Fruit fly (Drosophila melanogaster) whole organism, adult: ENCODE results near the gene Mpp6.
A peak's percentile ranks its signal among the peaks of the same experiment; 100 is the strongest.

ENCODE experiments used
- CG11617 ChIP-seq: fragments of 200-800 bp; sonication (Bioruptor generic); optimal IDR thresholded peaks from 2 replicates; lab custom pipeline; 2017; ENCODE audit warnings: mild to moderate bottlenecking, missing biosample characterization, missing genetic modification reagents, missing genetic modification characterization
- CG12768 ChIP-seq: fragments of 200-800 bp; sonication (Bioruptor generic); optimal IDR thresholded peaks from 2 replicates; lab custom pipeline; 2017; ENCODE audit warnings: missing biosample characterization, missing genetic modification characterization, mild to moderate bottlenecking, moderate library complexity, missing genetic modification reagents
- CG14711 ChIP-seq: fragments of 200-800 bp; sonication (Bioruptor generic); optimal IDR thresholded peaks from 2 replicates; lab custom pipeline; 2018; ENCODE audit warnings: missing biosample characterization, mild to moderate bottlenecking, missing genetic modification characterization, moderate library complexity
- CG1620 ChIP-seq: fragments of 200-800 bp; sonication (Bioruptor generic); optimal IDR thresholded peaks from 2 replicates; lab custom pipeline; 2016; ENCODE audit warnings: missing biosample characterization, missing genetic modification characterization
- CG33017 ChIP-seq: fragments of 200-800 bp; sonication (Bioruptor generic); optimal IDR thresholded peaks from 2 replicates; lab custom pipeline; 2018; ENCODE audit warnings: missing biosample characterization, mild to moderate bottlenecking, missing genetic modification characterization, moderate library complexity
- CG5204 ChIP-seq: fragments of 200-800 bp; sonication (Bioruptor generic); optimal IDR thresholded peaks from 2 replicates; lab custom pipeline; 2016; ENCODE audit warnings: missing biosample characterization, missing genetic modification characterization
- CG7045 ChIP-seq: fragments of 200-800 bp; sonication (Bioruptor generic); optimal IDR thresholded peaks from 2 replicates; lab custom pipeline; 2017; ENCODE audit warnings: missing biosample characterization, mild to moderate bottlenecking, missing genetic modification characterization
- CG7101 ChIP-seq: fragments of 200-800 bp; sonication (Bioruptor generic); optimal IDR thresholded peaks from 2 replicates; lab custom pipeline; 2018; ENCODE audit warnings: missing biosample characterization, mild to moderate bottlenecking, missing genetic modification characterization, moderate library complexity
- Clk ChIP-seq: fragments of 200-800 bp; sonication (Bioruptor generic); optimal IDR thresholded peaks from 2 replicates; lab custom pipeline; 2017; ENCODE audit warnings: missing biosample characterization, missing genetic modification characterization
- Crg-1 ChIP-seq: fragments of 200-800 bp; sonication (Bioruptor generic); optimal IDR thresholded peaks from 2 replicates; lab custom pipeline; 2016; ENCODE audit warnings: missing biosample characterization, missing genetic modification characterization
- Hr96 ChIP-seq: fragments of 200-800 bp; sonication (Bioruptor generic); optimal IDR thresholded peaks from 2 replicates; lab custom pipeline; 2016; ENCODE audit warnings: missing biosample characterization, missing genetic modification characterization
- Mnt ChIP-seq: fragments of 200-800 bp; sonication (Bioruptor generic); optimal IDR thresholded peaks from 2 replicates; lab custom pipeline; 2016; ENCODE audit warnings: missing biosample characterization, mild to moderate bottlenecking, missing genetic modification characterization
- bab1 ChIP-seq: fragments of 200-800 bp; sonication (Bioruptor generic); optimal IDR thresholded peaks from 3 replicates; lab custom pipeline; 2019; ENCODE audit warnings: missing biosample characterization, mild to moderate bottlenecking, missing genetic modification characterization, moderate library complexity
- cic ChIP-seq: fragments of 200-800 bp; sonication (Bioruptor generic); optimal IDR thresholded peaks from 2 replicates; lab custom pipeline; 2017; ENCODE audit warnings: missing biosample characterization, mild to moderate bottlenecking, missing genetic modification characterization, moderate library complexity
- cnc ChIP-seq, 2 experiments: fragments of >200 bp; optimal IDR thresholded peaks; 2 replicates each; lab custom pipeline; 2017
- kay ChIP-seq: fragments of 200-800 bp; sonication (Bioruptor generic); peaks from one replicate; lab custom pipeline; 2016; ENCODE audit warnings: missing biosample characterization, missing genetic modification characterization, borderline replicate concordance
- ovo ChIP-seq: fragments of 200-800 bp; sonication (Bioruptor generic); optimal IDR thresholded peaks from 2 replicates; lab custom pipeline; 2016; ENCODE audit warnings: missing biosample characterization, missing genetic modification characterization
- pad ChIP-seq: fragments of 200-800 bp; sonication (Bioruptor generic); optimal IDR thresholded peaks from 3 replicates; lab custom pipeline; 2017; ENCODE audit warnings: missing biosample characterization, missing genetic modification characterization, mild to moderate bottlenecking, moderate library complexity, missing genetic modification reagents
- tj ChIP-seq: fragments of 200-800 bp; sonication (Bioruptor generic); optimal IDR thresholded peaks from 3 replicates; lab custom pipeline; 2017; ENCODE audit warnings: missing biosample characterization, mild to moderate bottlenecking, missing genetic modification characterization, moderate library complexity
- toe ChIP-seq: fragments of 200-800 bp; sonication (Bioruptor generic); optimal IDR thresholded peaks from 2 replicates; lab custom pipeline; 2016; ENCODE audit warnings: missing biosample characterization, missing genetic modification characterization

Mpp6 gene

dm6 chr2L:21168295-21169159 is 12.4 kb downstream of the Mpp6 start, which contains the start of the genes mAcon1, CG43345 and CG43346:
Gene mAcon1 (plus strand): TSS chr2L:21168570.
Gene CG43345 (minus strand): TSS chr2L:21168581.
Gene CG43346 (minus strand): TSS chr2L:21168581.
- TF ChIP-seq CG11617 (GFP tag; lab: Kevin White, UChicago) (peak; percentile 88), Crg-1 (peak; percentile 97), kay (GFP tag; lab: Kevin White, UChicago) (no peak), CG5204 (GFP tag; lab: Kevin White, UChicago) (no peak), CG33017 (peak; percentile 86), CG12768 (GFP tag; lab: Kevin White, UChicago) (peak; percentile 94), CG7101 (peak; percentile 87), bab1 (GFP tag; lab: Kevin White, UChicago) (peak; percentile 71), tj (GFP tag; lab: Kevin White, UChicago) (peak; percentile 67), cnc (optimal IDR thresholded peaks at IDR 0.05; lab: Kevin White, UChicago) (no peak), CG14711 (tag; lab: Kevin White, UChicago) (peak; percentile 72), CG7045 (GFP tag; lab: Kevin White, UChicago) (peak; percentile 87), toe (GFP tag; lab: Kevin White, UChicago) (no peak), Clk (GFP tag; lab: Kevin White, UChicago) (peak; percentile 84), Mnt (GFP tag; lab: Kevin White, UChicago) (peak; percentile 91), cic (GFP tag; lab: Kevin White, UChicago) (peak; percentile 70), ovo (peak; percentile 85), pad (peak; percentile 87), CG1620 (peak; percentile 92), Hr96 (GFP tag; lab: Kevin White, UChicago) (peak; percentile 95)

dm6 chr2L:21169160-21169624 is 13.1 kb downstream of the Mpp6 start:
- no peak for TF ChIP-seq Mnt (GFP tag; lab: Kevin White, UChicago)
- TF ChIP-seq CG7045 (GFP tag; lab: Kevin White, UChicago) = peak; percentile 2
- peak; percentile 12 for TF ChIP-seq cic (GFP tag; lab: Kevin White, UChicago)
- peak; percentile 43 for TF ChIP-seq CG12768 (GFP tag; lab: Kevin White, UChicago)
- TF ChIP-seq CG11617 (GFP tag; lab: Kevin White, UChicago) = no peak

dm6 chr2L:21169863-21170262 is 13.8 kb downstream of the Mpp6 start:
- TF ChIP-seq Clk (GFP tag; lab: Kevin White, UChicago) (no peak), CG1620 (no peak), ovo (no peak), tj (GFP tag; lab: Kevin White, UChicago) (no peak), cic (GFP tag; lab: Kevin White, UChicago) (no peak), kay (GFP tag; lab: Kevin White, UChicago) (no peak), Hr96 (GFP tag; lab: Kevin White, UChicago) (no peak), cnc (optimal IDR thresholded peaks at IDR 0.05; lab: Kevin White, UChicago) (no peak), Mnt (GFP tag; lab: Kevin White, UChicago) (no peak), CG5204 (GFP tag; lab: Kevin White, UChicago) (no peak), CG33017 (no peak), bab1 (GFP tag; lab: Kevin White, UChicago) (no peak), pad (no peak), CG14711 (tag; lab: Kevin White, UChicago) (no peak), CG7045 (GFP tag; lab: Kevin White, UChicago) (no peak), CG12768 (GFP tag; lab: Kevin White, UChicago) (no peak)

dm6 chr2L:21172922-21173321 is 16.8 kb downstream of the Mpp6 start, which contains the start of gene CG31627:
Gene CG31627 (plus strand): TSS chr2L:21173222.
- TF ChIP-seq tj (GFP tag; lab: Kevin White, UChicago) (no peak), cic (GFP tag; lab: Kevin White, UChicago) (no peak), CG7045 (GFP tag; lab: Kevin White, UChicago) (no peak), CG5204 (GFP tag; lab: Kevin White, UChicago) (no peak), Hr96 (GFP tag; lab: Kevin White, UChicago) (no peak), CG12768 (GFP tag; lab: Kevin White, UChicago) (no peak), CG14711 (tag; lab: Kevin White, UChicago) (no peak), CG1620 (no peak), CG11617 (GFP tag; lab: Kevin White, UChicago) (no peak), CG7101 (no peak), cnc (optimal IDR thresholded peaks at IDR 0.05; lab: Kevin White, UChicago) (no peak), ovo (no peak), Mnt (GFP tag; lab: Kevin White, UChicago) (no peak), kay (GFP tag; lab: Kevin White, UChicago) (no peak), toe (GFP tag; lab: Kevin White, UChicago) (no peak), bab1 (GFP tag; lab: Kevin White, UChicago) (no peak), CG33017 (no peak), Crg-1 (no peak), Clk (GFP tag; lab: Kevin White, UChicago) (no peak)

- TF ChIP-seq Crg-1 (peak; percentile 10), toe (GFP tag; lab: Kevin White, UChicago) (no peak), tj (GFP tag; lab: Kevin White, UChicago) (peak; percentile 41), Mnt (GFP tag; lab: Kevin White, UChicago) (peak; percentile 88), Hr96 (GFP tag; lab: Kevin White, UChicago) (no peak), bab1 (GFP tag; lab: Kevin White, UChicago) (no peak), CG7101 (no peak), cic (GFP tag; lab: Kevin White, UChicago) (peak; percentile 42), CG1620 (no peak), ovo (no peak), kay (GFP tag; lab: Kevin White, UChicago) (no peak)
Measured at dm6 chr2L:21178436-21179216, 22.5 kb downstream of the Mpp6 start.
